Worm (Caenorhabditis elegans) whole organism, L1 larva: ENCODE data around the gene Y54F10AM.8.

ENCODE experiments used
- F16B12.6 ChIP-seq: fragments of 150-350 bp; optimal IDR thresholded peaks from 2 replicates; lab custom pipeline; 2014; ENCODE audit warnings: missing biosample characterization, missing genetic modification characterization
- Y116A8C.19 ChIP-seq: sonication (generic microtip); optimal IDR thresholded peaks from 2 replicates; lab custom pipeline; 2016; ENCODE audit warnings: missing compliant biosample characterization, missing genetic modification characterization, borderline replicate concordance
- aly-2 ChIP-seq: fragments of 150-350 bp; optimal IDR thresholded peaks from 2 replicates; lab custom pipeline; 2014; ENCODE audit warnings: missing biosample characterization, missing genetic modification characterization
- blmp-1 ChIP-seq: fragments of 150-350 bp; optimal IDR thresholded peaks from 2 replicates; lab custom pipeline; 2014; ENCODE audit warnings: missing biosample characterization, missing genetic modification characterization
- ceh-8 ChIP-seq: fragments of 200-800 bp; sonication (Bioruptor generic); optimal IDR thresholded peaks from 2 replicates; lab custom pipeline; 2018; ENCODE audit warnings: mild to moderate bottlenecking, missing genetic modification characterization, moderate library complexity, missing compliant biosample characterization
- ceh-82 ChIP-seq, 3 experiments: fragments of 150-350 bp in 1 of 3; sonication (generic microtip) in 2 of 3; optimal IDR thresholded peaks; 2 replicates each; lab custom pipeline; 2014 to 2017; ENCODE audit warnings: missing biosample characterization in 3 of 3, missing genetic modification characterization in 3 of 3
- ceh-88 ChIP-seq: fragments of 200-800 bp; sonication (Bioruptor generic); IDR thresholded peaks from 2 replicates; pipeline ENCODE4 v1.3.6; 2022; ENCODE audit warnings: missing genetic modification characterization, missing compliant biosample characterization
- dpl-1 ChIP-seq, 3 experiments: fragments of 150-350 bp in 2 of 3; sonication (generic microtip) in 1 of 3; optimal IDR thresholded peaks; 2 replicates each; lab custom pipeline; 2014 to 2017; ENCODE audit warnings: missing biosample characterization in 3 of 3, missing genetic modification characterization in 3 of 3, missing genetic modification reagents in 3 of 3
- efl-1 ChIP-seq, 4 experiments: fragments of 150-350 bp; optimal IDR thresholded peaks in 3 of 4; peaks in 1 of 4; 1 replicate in 1 of 4; 2 replicates in 3 of 4; lab custom pipeline; 2014; ENCODE audit warnings: missing biosample characterization in 2 of 4, missing genetic modification characterization in 2 of 4, missing genetic modification reagents in 2 of 4
- egl-13 ChIP-seq: sonication (generic microtip); optimal IDR thresholded peaks from 2 replicates; lab custom pipeline; 2016; ENCODE audit warnings: missing genotype, missing genetic modification reagents, missing genetic modification characterization, missing compliant biosample characterization
- egl-27 ChIP-seq, 2 experiments: fragments of 150-350 bp in 1 of 2; sonication (generic microtip); optimal IDR thresholded peaks; 3 replicates each; lab custom pipeline; 2017 to 2018; ENCODE audit warnings: missing biosample characterization in 2 of 2, missing genetic modification characterization in 2 of 2, missing genetic modification reagents in 2 of 2
- elt-2 ChIP-seq: sonication (generic microtip); optimal IDR thresholded peaks from 2 replicates; lab custom pipeline; 2016; ENCODE audit warnings: missing genetic modification characterization, mild to moderate bottlenecking, inconsistent platforms, missing compliant biosample characterization, missing genetic modification reagents
- ets-5 ChIP-seq: fragments of 200-800 bp; sonication (Bioruptor generic); IDR thresholded peaks from 2 replicates; pipeline ENCODE4 v1.3.6; 2022; ENCODE audit warnings: missing genetic modification characterization, missing compliant biosample characterization
- fkh-10 ChIP-seq: sonication (generic microtip); optimal IDR thresholded peaks from 2 replicates; lab custom pipeline; 2017; ENCODE audit warnings: missing biosample characterization, missing genetic modification reagents, missing genetic modification characterization
- fkh-8 ChIP-seq: sonication (generic microtip); optimal IDR thresholded peaks from 2 replicates; lab custom pipeline; 2016; ENCODE audit warnings: mild to moderate bottlenecking, missing genetic modification characterization, missing compliant biosample characterization
- fos-1 ChIP-seq: fragments of 150-350 bp; optimal IDR thresholded peaks from 2 replicates; lab custom pipeline; 2014; ENCODE audit warnings: missing biosample characterization, missing genetic modification characterization
- grh-1 ChIP-seq: fragments of 200-800 bp; sonication (Bioruptor generic); IDR thresholded peaks from 2 replicates; pipeline ENCODE4 v1.3.6; 2022; ENCODE audit warnings: missing genetic modification reagents, missing genetic modification characterization, missing compliant biosample characterization
- hpl-2 ChIP-seq: fragments of 150-350 bp; optimal IDR thresholded peaks from 2 replicates; lab custom pipeline; 2014; ENCODE audit warnings: missing biosample characterization, missing genetic modification reagents, missing genetic modification characterization
- lin-14 ChIP-seq: fragments of 200-800 bp; sonication (Bioruptor generic); optimal IDR thresholded peaks from 2 replicates; lab custom pipeline; 2018; ENCODE audit warnings: mild to moderate bottlenecking, missing genetic modification characterization, moderate library complexity, missing compliant biosample characterization
- lin-35 ChIP-seq, 2 experiments: fragments of 150-350 bp; optimal IDR thresholded peaks; 2 replicates each; lab custom pipeline; 2014; ENCODE audit warnings: missing biosample characterization in 2 of 2, missing genetic modification characterization in 2 of 2, missing genetic modification reagents in 2 of 2
- lin-39 ChIP-seq: fragments of 150-350 bp; optimal IDR thresholded peaks from 2 replicates; lab custom pipeline; 2014; ENCODE audit warnings: missing biosample characterization, missing genetic modification reagents, missing genetic modification characterization
- lir-3 ChIP-seq: sonication (generic microtip); optimal IDR thresholded peaks from 2 replicates; lab custom pipeline; 2016; ENCODE audit warnings: mild to moderate bottlenecking, missing genetic modification characterization, moderate library complexity, missing compliant biosample characterization; ENCODE audit not compliant: poor library complexity
- lsy-2 ChIP-seq, 2 experiments: fragments of 150-350 bp; optimal IDR thresholded peaks; 2 replicates each; lab custom pipeline; 2014; ENCODE audit warnings: missing biosample characterization in 2 of 2, missing genetic modification characterization in 2 of 2
- mab-9 ChIP-seq: fragments of 200-800 bp; sonication (Bioruptor generic); IDR thresholded peaks from 2 replicates; pipeline ENCODE4 v1.3.6; 2022; ENCODE audit warnings: missing genetic modification reagents, missing genetic modification characterization, missing compliant biosample characterization
- mep-1 ChIP-seq: fragments of 150-350 bp; optimal IDR thresholded peaks from 2 replicates; lab custom pipeline; 2014; ENCODE audit warnings: missing biosample characterization, missing genetic modification characterization
- nhr-19 ChIP-seq: fragments of 200-800 bp; sonication (Bioruptor generic); conservative IDR thresholded peaks from 2 replicates; pipeline ENCODE4 v1.3.6; 2022; ENCODE audit warnings: missing genetic modification characterization, missing compliant biosample characterization
- nhr-20 ChIP-seq: sonication (generic microtip); optimal IDR thresholded peaks from 2 replicates; lab custom pipeline; 2016; ENCODE audit warnings: mild to moderate bottlenecking, missing genetic modification characterization, missing compliant biosample characterization
- nhr-47 ChIP-seq: sonication (generic microtip); optimal IDR thresholded peaks from 2 replicates; lab custom pipeline; 2016; ENCODE audit warnings: mild to moderate bottlenecking, missing genetic modification characterization, moderate library complexity, missing compliant biosample characterization
- nhr-71 ChIP-seq: sonication (generic microtip); optimal IDR thresholded peaks from 2 replicates; lab custom pipeline; 2016; ENCODE audit warnings: mild to moderate bottlenecking, missing genetic modification characterization, moderate library complexity, missing compliant biosample characterization
- nhr-76 ChIP-seq: sonication (generic microtip); optimal IDR thresholded peaks from 2 replicates; lab custom pipeline; 2017; ENCODE audit warnings: missing biosample characterization, missing genetic modification characterization
- pag-3 ChIP-seq: sonication (generic microtip); optimal IDR thresholded peaks from 2 replicates; lab custom pipeline; 2017; ENCODE audit warnings: missing genetic modification characterization, mild to moderate bottlenecking, missing compliant biosample characterization, antibody characterized with exemption, borderline replicate concordance; ENCODE audit not compliant: insufficient read depth
- rnt-1 ChIP-seq: sonication (generic microtip); optimal IDR thresholded peaks from 2 replicates; lab custom pipeline; 2016; ENCODE audit warnings: mild to moderate bottlenecking, missing genetic modification characterization, moderate library complexity, missing compliant biosample characterization
- skn-1 ChIP-seq: fragments of 150-350 bp; optimal IDR thresholded peaks from 2 replicates; lab custom pipeline; 2014; ENCODE audit warnings: missing biosample characterization, missing genetic modification characterization
- snpc-4 ChIP-seq: fragments of 150-350 bp; optimal IDR thresholded peaks from 2 replicates; lab custom pipeline; 2014; ENCODE audit warnings: missing biosample characterization, missing genetic modification characterization
- snu-23 ChIP-seq: sonication (generic microtip); optimal IDR thresholded peaks from 2 replicates; lab custom pipeline; 2016; ENCODE audit warnings: missing genetic modification characterization, missing compliant biosample characterization
- sptf-1 ChIP-seq: fragments of 150-350 bp; optimal IDR thresholded peaks from 2 replicates; lab custom pipeline; 2014; ENCODE audit warnings: missing biosample characterization, missing genetic modification characterization
- sup-37 ChIP-seq: fragments of 200-800 bp; sonication (Bioruptor generic); optimal IDR thresholded peaks from 2 replicates; lab custom pipeline; 2018; ENCODE audit warnings: mild to moderate bottlenecking, missing genetic modification characterization, missing compliant biosample characterization
- swsn-7 ChIP-seq: sonication (generic microtip); optimal IDR thresholded peaks from 2 replicates; lab custom pipeline; 2016; ENCODE audit warnings: missing genetic modification characterization, missing compliant biosample characterization
- tbx-2 ChIP-seq: sonication (generic microtip); optimal IDR thresholded peaks from 2 replicates; lab custom pipeline; 2016; ENCODE audit warnings: missing genetic modification characterization, missing compliant biosample characterization
- unc-30 ChIP-seq: sonication (generic microtip); optimal IDR thresholded peaks from 2 replicates; lab custom pipeline; 2017; ENCODE audit warnings: missing biosample characterization, missing genetic modification characterization
- unc-86 ChIP-seq: sonication (generic microtip); optimal IDR thresholded peaks from 2 replicates; lab custom pipeline; 2016; ENCODE audit warnings: missing genetic modification characterization, missing compliant biosample characterization
- xbp-1 ChIP-seq: sonication (generic microtip); optimal IDR thresholded peaks from 2 replicates; lab custom pipeline; 2016; ENCODE audit warnings: missing genetic modification characterization, missing compliant biosample characterization
- zag-1 ChIP-seq: fragments of 150-350 bp; optimal IDR thresholded peaks from 2 replicates; lab custom pipeline; 2014; ENCODE audit warnings: missing biosample characterization, missing genetic modification characterization
- zip-4 ChIP-seq: fragments of 200-800 bp; sonication (Bioruptor generic); optimal IDR thresholded peaks from 2 replicates; lab custom pipeline; 2018; ENCODE audit warnings: mild to moderate bottlenecking, missing genetic modification characterization, moderate library complexity, missing compliant biosample characterization
- ztf-11 ChIP-seq, 2 experiments: sonication (generic microtip); optimal IDR thresholded peaks; 2 replicates each; lab custom pipeline; 2016 to 2017; ENCODE audit warnings: missing genetic modification characterization in 2 of 2, missing biosample characterization in 1 of 2, missing compliant biosample characterization in 1 of 2
- ztf-4 ChIP-seq: fragments of 150-350 bp; optimal IDR thresholded peaks from 2 replicates; lab custom pipeline; 2014; ENCODE audit warnings: missing biosample characterization, missing genetic modification characterization

Y54F10AM.8 gene

ce11 chrIII:2540520-2540919 is 32.7 kb upstream of the Y54F10AM.8 start:
- TF ChIP-seq lin-39 (tag; lab: Kevin White, UChicago): no peak
- TF ChIP-seq nhr-19: no peak
- no peak for TF ChIP-seq ceh-88 (GFP tag; lab: Robert Waterston, UW)
- no peak for TF ChIP-seq aly-2 (tag; lab: Kevin White, UChicago)
- TF ChIP-seq grh-1 (GFP tag; lab: Robert Waterston, UW): no peak
- no peak for TF ChIP-seq pag-3 (tag; lab: Kevin White, UChicago)
- no peak for TF ChIP-seq ets-5 (GFP tag; lab: Robert Waterston, UW)
- no peak for TF ChIP-seq sptf-1 (tag; lab: Kevin White, UChicago)
- no peak for TF ChIP-seq Y116A8C.19 (tag; lab: Kevin White, UChicago)
- TF ChIP-seq, all 84 proteins: peak for 0

- TF ChIP-seq zag-1 (tag; lab: Kevin White, UChicago): no peak
- no peak for TF ChIP-seq ztf-4 (tag; lab: Kevin White, UChicago)
- TF ChIP-seq lsy-2 (tag; optimal IDR thresholded peaks at IDR 0.05; lab: Kevin White, UChicago): peak in 1 of 2 experiments; percentile 7
- TF ChIP-seq snu-23 (GFP tag; lab: Kevin White, UChicago): peak; percentile 5
- TF ChIP-seq nhr-71 (tag; lab: Kevin White, UChicago): peak; percentile 40
- TF ChIP-seq unc-86 (tag; lab: Kevin White, UChicago): peak; percentile 45
- TF ChIP-seq lir-3 (tag; lab: Kevin White, UChicago): no peak
- no peak for TF ChIP-seq F16B12.6 (tag; lab: Kevin White, UChicago)
- peak; percentile 28 for TF ChIP-seq mep-1 (tag; lab: Kevin White, UChicago)
- no peak for TF ChIP-seq sptf-1 (tag; lab: Kevin White, UChicago)
- no peak for TF ChIP-seq nhr-20 (tag; lab: Kevin White, UChicago)
- TF ChIP-seq blmp-1 (tag; lab: Kevin White, UChicago): no peak
- TF ChIP-seq hpl-2 (GFP tag; lab: Kevin White, UChicago): no peak
- peak; percentile 53 for TF ChIP-seq fkh-10 (GFP tag; lab: Kevin White, UChicago)
- TF ChIP-seq fkh-8 (tag; lab: Kevin White, UChicago): peak; percentile 69
- TF ChIP-seq xbp-1: no peak
- peak; percentile 80 for TF ChIP-seq lin-14
- TF ChIP-seq tbx-2: peak; percentile 16
- TF ChIP-seq zip-4: no peak
- TF ChIP-seq skn-1: no peak
- peak in 1 of 2 experiments; percentile 26 for TF ChIP-seq lin-35 (GFP tag; optimal IDR thresholded peaks at IDR 0.05; lab: Kevin White, UChicago)
- peak in 1 of 2 experiments; percentile 14 for TF ChIP-seq efl-1 (optimal IDR thresholded peaks at IDR 0.05; lab: Kevin White, UChicago)
- no peak for TF ChIP-seq efl-1 (GFP tag; optimal IDR thresholded peaks at IDR 0.05 in 1 of 2; lab: Kevin White, UChicago)
- peak in 2 of 3 experiments; percentile 9 to 61 for TF ChIP-seq ceh-82 (tag; optimal IDR thresholded peaks at IDR 0.05; lab: Kevin White, UChicago)
- TF ChIP-seq Y116A8C.19 (tag; lab: Kevin White, UChicago): no peak
- TF ChIP-seq mab-9 (GFP tag; lab: Robert Waterston, UW): peak; percentile 14; the same call in 1 of the 2 replicates
- peak; percentile 45 for TF ChIP-seq swsn-7
- no peak for TF ChIP-seq elt-2 (tag; lab: Kevin White, UChicago)
- TF ChIP-seq dpl-1 (GFP tag; optimal IDR thresholded peaks at IDR 0.05; lab: Kevin White, UChicago): peak in 1 of 3 experiments; percentile 33
- peak; percentile 45 for TF ChIP-seq nhr-47
- TF ChIP-seq, all 84 proteins: peak for 16
Observed at ce11 chrIII:2535122-2535521, 27.4 kb upstream of the Y54F10AM.8 start.

- no peak for TF ChIP-seq sup-37 (GFP tag; lab: Kevin White, UChicago)
- no peak for TF ChIP-seq fos-1 (tag; lab: Kevin White, UChicago)
- TF ChIP-seq swsn-7: peak; percentile 56
- TF ChIP-seq hpl-2 (GFP tag; lab: Kevin White, UChicago): no peak
- TF ChIP-seq ets-5 (GFP tag; lab: Robert Waterston, UW): no peak
- TF ChIP-seq mep-1 (tag; lab: Kevin White, UChicago): peak; percentile 35
- TF ChIP-seq pag-3 (tag; lab: Kevin White, UChicago): no peak
- no peak for TF ChIP-seq ceh-8 (GFP tag; lab: Kevin White, UChicago)
- peak; percentile 59 for TF ChIP-seq tbx-2
- peak; percentile 81 for TF ChIP-seq unc-86 (tag; lab: Kevin White, UChicago)
- TF ChIP-seq unc-30 (tag; lab: Kevin White, UChicago): no peak
- no peak for TF ChIP-seq nhr-76
- peak in 1 of 2 experiments; percentile 45 for TF ChIP-seq ztf-11 (tag; optimal IDR thresholded peaks at IDR 0.05; lab: Kevin White, UChicago)
- no peak for TF ChIP-seq lin-35 (GFP tag; optimal IDR thresholded peaks at IDR 0.05; lab: Kevin White, UChicago)
- peak; percentile 52 for TF ChIP-seq snu-23 (GFP tag; lab: Kevin White, UChicago)
- peak; percentile 19 for TF ChIP-seq snpc-4
- peak; percentile 72 for TF ChIP-seq nhr-71 (tag; lab: Kevin White, UChicago)
- no peak for TF ChIP-seq lin-39 (tag; lab: Kevin White, UChicago)
- TF ChIP-seq egl-13 (tag; lab: Kevin White, UChicago): peak; percentile 79
- no peak for TF ChIP-seq egl-27 (tag; optimal IDR thresholded peaks at IDR 0.05; lab: Kevin White, UChicago)
- no peak for TF ChIP-seq rnt-1 (tag; lab: Kevin White, UChicago)
- no peak for TF ChIP-seq fkh-10 (GFP tag; lab: Kevin White, UChicago)
- peak; percentile 73 for TF ChIP-seq nhr-47
Observed at ce11 chrIII:2532716-2533115, 24.9 kb upstream of the Y54F10AM.8 start.
